Fruit fly (Drosophila melanogaster) whole organism, adult: ENCODE results near the gene CG1138.

Experiments
- CG12768 ChIP-seq: fragments of 200-800 bp; sonication (Bioruptor generic); optimal IDR thresholded peaks from 2 replicates; lab custom pipeline; 2017; ENCODE audit warnings: missing biosample characterization, missing genetic modification characterization, mild to moderate bottlenecking, moderate library complexity, missing genetic modification reagents
- CG14711 ChIP-seq: fragments of 200-800 bp; sonication (Bioruptor generic); optimal IDR thresholded peaks from 2 replicates; lab custom pipeline; 2018; ENCODE audit warnings: missing biosample characterization, mild to moderate bottlenecking, missing genetic modification characterization, moderate library complexity
- CG1620 ChIP-seq: fragments of 200-800 bp; sonication (Bioruptor generic); optimal IDR thresholded peaks from 2 replicates; lab custom pipeline; 2016; ENCODE audit warnings: missing biosample characterization, missing genetic modification characterization
- CG33017 ChIP-seq: fragments of 200-800 bp; sonication (Bioruptor generic); optimal IDR thresholded peaks from 2 replicates; lab custom pipeline; 2018; ENCODE audit warnings: missing biosample characterization, mild to moderate bottlenecking, missing genetic modification characterization, moderate library complexity
- CG5204 ChIP-seq: fragments of 200-800 bp; sonication (Bioruptor generic); optimal IDR thresholded peaks from 2 replicates; lab custom pipeline; 2016; ENCODE audit warnings: missing biosample characterization, missing genetic modification characterization
- CG7045 ChIP-seq: fragments of 200-800 bp; sonication (Bioruptor generic); optimal IDR thresholded peaks from 2 replicates; lab custom pipeline; 2017; ENCODE audit warnings: missing biosample characterization, mild to moderate bottlenecking, missing genetic modification characterization
- CG7101 ChIP-seq: fragments of 200-800 bp; sonication (Bioruptor generic); optimal IDR thresholded peaks from 2 replicates; lab custom pipeline; 2018; ENCODE audit warnings: missing biosample characterization, mild to moderate bottlenecking, missing genetic modification characterization, moderate library complexity
- Crg-1 ChIP-seq: fragments of 200-800 bp; sonication (Bioruptor generic); optimal IDR thresholded peaks from 2 replicates; lab custom pipeline; 2016; ENCODE audit warnings: missing biosample characterization, missing genetic modification characterization
- Mnt ChIP-seq: fragments of 200-800 bp; sonication (Bioruptor generic); optimal IDR thresholded peaks from 2 replicates; lab custom pipeline; 2016; ENCODE audit warnings: missing biosample characterization, mild to moderate bottlenecking, missing genetic modification characterization
- kay ChIP-seq: fragments of 200-800 bp; sonication (Bioruptor generic); peaks from one replicate; lab custom pipeline; 2016; ENCODE audit warnings: missing biosample characterization, missing genetic modification characterization, borderline replicate concordance
- pad ChIP-seq: fragments of 200-800 bp; sonication (Bioruptor generic); optimal IDR thresholded peaks from 3 replicates; lab custom pipeline; 2017; ENCODE audit warnings: missing biosample characterization, missing genetic modification characterization, mild to moderate bottlenecking, moderate library complexity, missing genetic modification reagents

DNA sequence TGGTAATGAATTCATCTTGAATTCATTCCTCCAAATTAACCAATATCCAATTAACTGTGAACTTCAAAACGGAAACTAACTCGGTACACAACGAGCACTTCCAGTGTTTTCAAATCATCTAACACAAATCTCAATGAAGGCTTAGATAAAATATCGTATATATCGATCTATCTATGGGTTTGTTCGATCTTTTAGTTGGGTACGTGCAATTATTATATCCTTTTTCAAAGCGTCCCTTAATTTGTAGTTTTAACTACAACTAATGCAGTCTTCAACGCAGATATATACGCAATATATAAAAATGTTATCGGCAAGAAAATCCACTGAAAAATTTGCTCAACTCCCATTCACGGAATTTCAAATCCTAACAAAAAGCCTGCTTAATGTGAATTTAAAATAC lies at the start of gene CG1138:
- TF ChIP-seq Mnt (GFP tag; lab: Kevin White, UChicago) (no peak), CG14711 (tag; lab: Kevin White, UChicago) (no peak), CG5204 (GFP tag; lab: Kevin White, UChicago) (no peak), CG33017 (tag; lab: Kevin White, UChicago) (no peak), pad (GFP tag; lab: Kevin White, UChicago) (no peak), kay (GFP tag; lab: Kevin White, UChicago) (no peak), CG7045 (no peak), CG12768 (no peak), CG1620 (GFP tag; lab: Kevin White, UChicago) (no peak), CG7101 (tag; lab: Kevin White, UChicago) (no peak), Crg-1 (GFP tag; lab: Kevin White, UChicago) (no peak)
